Worm (Caenorhabditis elegans): ENCODE measurements around the gene nhr-72.

DNA sequence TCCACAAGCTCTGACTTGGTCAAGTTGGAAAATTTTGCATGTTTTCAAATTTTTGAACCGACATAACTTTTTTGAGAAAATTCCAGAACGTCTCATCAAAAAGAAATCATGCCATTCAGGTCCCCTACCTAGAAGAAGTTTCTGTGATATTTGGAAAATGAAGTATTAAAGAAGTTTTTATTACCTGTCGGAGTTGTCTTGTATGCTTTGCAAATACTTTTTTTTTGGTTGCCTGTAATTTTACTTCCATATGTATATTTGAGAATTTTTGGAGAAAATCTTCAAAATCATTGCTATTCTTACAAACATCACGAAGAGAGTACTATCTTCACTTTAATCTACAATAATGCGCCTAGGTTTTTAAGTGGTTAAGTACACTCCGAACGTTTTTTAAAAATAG, at the start of gene nhr-72:
- no peak for TF ChIP-seq fkh-10 (GFP tag; optimal IDR thresholded peaks at IDR 0.05)
- TF ChIP-seq zip-11 (GFP tag; IDR thresholded peaks at IDR 0.05), result no peak
- no peak for TF ChIP-seq ces-1 (GFP tag; optimal IDR thresholded peaks at IDR 0.05)
- no peak for TF ChIP-seq nhr-25 (tag; optimal IDR thresholded peaks at IDR 0.05; ENCODE audit: borderline replicate concordance, insufficient read depth)
- TF ChIP-seq nhr-11 (tag; optimal IDR thresholded peaks at IDR 0.05), result no peak
